Worm (Caenorhabditis elegans) whole organism, L4 larva: ENCODE results near the gene metl-2.

Source experiments
- aly-2 ChIP-seq: sonication (generic microtip); optimal IDR thresholded peaks from 2 replicates; lab custom pipeline; 2018; ENCODE audit warnings: missing biosample characterization, missing genetic modification characterization
- ces-1 ChIP-seq: fragments of 150-350 bp; sonication (generic microtip); optimal IDR thresholded peaks from 4 replicates; lab custom pipeline; 2014; ENCODE audit warnings: missing biosample characterization, missing genetic modification reagents, missing genetic modification characterization
- fos-1 ChIP-seq: fragments of 150-350 bp; optimal IDR thresholded peaks from 2 replicates; lab custom pipeline; 2014; ENCODE audit warnings: missing biosample characterization, missing genetic modification characterization
- lin-38 ChIP-seq: fragments of 200-800 bp; sonication (Bioruptor generic); IDR thresholded peaks from 2 replicates; pipeline ENCODE4 v1.3.6; 2022; ENCODE audit warnings: missing genetic modification reagents, missing genetic modification characterization, missing compliant biosample characterization
- unc-39 ChIP-seq: sonication (generic microtip); optimal IDR thresholded peaks from 2 replicates; lab custom pipeline; 2017; ENCODE audit warnings: missing biosample characterization, missing genetic modification characterization

ce11 chrII:14938319-14938718 is 31.4 kb upstream of the metl-2 start:
- TF ChIP-seq lin-38 (no peak), unc-39 (no peak), ces-1 (peak; percentile 92), fos-1 (tag; lab: Kevin White, UChicago) (no peak), aly-2 (tag; lab: Kevin White, UChicago) (no peak)
